Fruit fly (Drosophila melanogaster) whole organism, embryonic: ENCODE data around the gene CG31664.

ENCODE experiments used
- CG10274 ChIP-seq: fragments of 200-800 bp; sonication (Bioruptor generic); optimal IDR thresholded peaks from 3 replicates; lab custom pipeline; 2017; ENCODE audit warnings: missing biosample characterization, mild to moderate bottlenecking, missing genetic modification characterization
- CG10979 ChIP-seq: fragments of 200-800 bp; sonication (Bioruptor generic); optimal IDR thresholded peaks from 2 replicates; lab custom pipeline; 2018; ENCODE audit warnings: missing biosample characterization, mild to moderate bottlenecking, missing genetic modification characterization, moderate library complexity
- CG15479 ChIP-seq: fragments of 200-800 bp; sonication (Bioruptor generic); optimal IDR thresholded peaks from 3 replicates; lab custom pipeline; 2019; ENCODE audit warnings: missing biosample characterization, mild to moderate bottlenecking, missing genetic modification characterization, moderate library complexity
- CG32532 ChIP-seq: fragments of 200-800 bp; sonication (Bioruptor generic); IDR thresholded peaks from 2 replicates; pipeline ENCODE4 v1.3.6; 2022; ENCODE audit warnings: missing biosample characterization, missing genetic modification characterization
- D19A ChIP-seq: fragments of 200-800 bp; optimal IDR thresholded peaks from 3 replicates; lab custom pipeline; 2019; ENCODE audit warnings: missing biosample characterization, mild to moderate bottlenecking, missing genetic modification characterization, moderate library complexity
- HmgD ChIP-seq: fragments of 200-800 bp; sonication (Bioruptor generic); optimal IDR thresholded peaks from 3 replicates; lab custom pipeline; 2016; ENCODE audit warnings: missing biosample characterization, missing genetic modification characterization
- NC2β ChIP-seq: fragments of 200-800 bp; sonication (Bioruptor generic); optimal IDR thresholded peaks from 2 replicates; lab custom pipeline; 2016; ENCODE audit warnings: missing biosample characterization, missing genetic modification characterization
- gsb ChIP-seq: fragments of 200-800 bp; sonication (Bioruptor generic); IDR thresholded peaks from 2 replicates; pipeline ENCODE4 v1.3.6; 2022; ENCODE audit warnings: missing biosample characterization, missing genetic modification characterization
- jumu ChIP-seq: fragments of 200-800 bp; sonication (Bioruptor generic); optimal IDR thresholded peaks from 3 replicates; lab custom pipeline; 2016; ENCODE audit warnings: missing biosample characterization, missing genetic modification characterization
- kay ChIP-seq: fragments of 200-800 bp; sonication (Bioruptor generic); optimal IDR thresholded peaks from 2 replicates; lab custom pipeline; 2016; ENCODE audit warnings: missing biosample characterization, missing genetic modification characterization
- lilli ChIP-seq: fragments of 200-800 bp; sonication (Bioruptor generic); optimal IDR thresholded peaks from 3 replicates; lab custom pipeline; 2016; ENCODE audit warnings: missing biosample characterization, missing genetic modification characterization
- pan ChIP-seq, 4 experiments: fragments of >200 bp in 3 of 4; fragments of 200-800 bp in 1 of 4; sonication (Bioruptor generic) in 1 of 4; optimal IDR thresholded peaks in 3 of 4; IDR thresholded peaks in 1 of 4; 2 replicates each; pipeline versions ENCODE4 v1.3.6 to Lab custom; 2017 to 2022; ENCODE audit warnings: missing biosample characterization in 2 of 4, missing genetic modification characterization in 2 of 4, mixed read lengths in 1 of 4
- tgo ChIP-seq: fragments of 200-800 bp; sonication (Bioruptor generic); IDR thresholded peaks from 3 replicates; pipeline ENCODE4 v1.3.6; 2022; ENCODE audit warnings: missing biosample characterization, missing genetic modification characterization
- ttk ChIP-seq: fragments of 200-800 bp; sonication (Bioruptor generic); IDR thresholded peaks from 2 replicates; pipeline ENCODE4 v2.1.2; 2022; ENCODE audit warnings: missing biosample characterization, missing genetic modification characterization

dm6 chr2L:1823231-1823630 lies 3.1 kb downstream of the CG31664 start, which contains the start of gene CG31933:
- TF ChIP-seq CG32532 (GFP tag; lab: Robert Waterston, UW) (no peak), HmgD (GFP tag; lab: Kevin White, UChicago) (no peak), kay (no peak), gsb (GFP tag; lab: Robert Waterston, UW) (no peak), CG10979 (tag; lab: Kevin White, UChicago) (no peak), jumu (GFP tag; lab: Kevin White, UChicago) (no peak), NC2β (GFP tag; lab: Kevin White, UChicago) (no peak), CG15479 (GFP tag; lab: Kevin White, UChicago) (no peak), ttk (GFP tag; lab: Robert Waterston, UW) (no peak), pan (optimal IDR thresholded peaks at IDR 0.05; lab: Kevin White, UChicago) (no peak), pan (GFP tag; optimal IDR thresholded peaks at IDR 0.05 in 1 of 2, IDR thresholded peaks at IDR 0.05 in 1 of 2) (no peak), lilli (no peak), tgo (no peak), CG10274 (GFP tag; lab: Kevin White, UChicago) (no peak), D19A (no peak)
